Fruit fly (Drosophila melanogaster): ENCODE measurements around the gene CG8300.
A peak's percentile ranks its signal among the peaks of the same experiment; 100 is the strongest.

DNA sequence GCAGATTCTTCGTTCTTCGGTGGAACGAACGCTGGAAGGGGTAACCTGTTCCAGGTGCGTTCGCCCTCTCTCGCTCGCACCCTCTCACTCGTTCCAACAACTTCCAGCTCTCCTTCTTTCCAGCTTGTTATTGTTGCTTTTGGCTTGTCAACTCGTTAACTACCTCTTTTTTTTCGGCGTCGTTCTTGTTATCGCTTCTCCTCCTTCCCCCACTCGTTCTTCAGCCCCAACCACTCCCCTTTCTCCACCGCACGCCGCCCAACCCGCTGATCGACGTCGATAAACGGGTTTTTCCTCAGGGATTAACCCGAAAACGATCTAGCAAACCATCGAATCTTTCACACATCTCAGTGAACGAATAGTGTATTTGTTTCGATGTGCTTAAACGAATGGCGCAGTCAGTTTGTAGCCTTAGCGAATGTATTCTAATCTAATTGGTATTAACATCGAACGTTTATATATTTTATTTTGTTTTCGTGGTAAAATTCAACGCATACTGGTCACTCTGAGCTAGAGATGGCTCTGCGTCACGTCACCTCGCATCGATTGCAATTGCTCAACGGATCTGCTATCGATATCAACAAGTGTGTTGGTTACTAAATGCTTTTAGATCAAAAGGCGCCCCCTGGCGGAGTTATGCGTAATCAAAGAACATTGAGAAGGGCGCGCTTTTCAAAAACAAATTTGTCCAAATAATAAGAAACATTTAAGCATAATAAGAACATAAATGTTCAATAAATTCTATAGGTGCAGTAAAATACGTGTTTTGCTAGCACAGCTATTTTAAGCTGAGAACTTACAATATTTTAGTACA is 5.3 kb downstream of the CG8300 start, which contains the start of gene fz4:
- TF ChIP-seq cic (GFP tag; optimal IDR thresholded peaks at IDR 0.05) (peak; percentile 19), CG12768 (GFP tag; optimal IDR thresholded peaks at IDR 0.05) (no peak), CG14711 (tag; optimal IDR thresholded peaks at IDR 0.05) (no peak), cnc (optimal IDR thresholded peaks at IDR 0.05) (no peak), kay (GFP tag; ENCODE audit: borderline replicate concordance) (no peak), CG11617 (GFP tag; optimal IDR thresholded peaks at IDR 0.05) (peak; percentile 11), tj (GFP tag; optimal IDR thresholded peaks at IDR 0.05) (no peak)

All from whole organism, adult.